Worm (Caenorhabditis elegans): ENCODE measurements around the gene H01M10.1.

H01M10.1 gene

DNA sequence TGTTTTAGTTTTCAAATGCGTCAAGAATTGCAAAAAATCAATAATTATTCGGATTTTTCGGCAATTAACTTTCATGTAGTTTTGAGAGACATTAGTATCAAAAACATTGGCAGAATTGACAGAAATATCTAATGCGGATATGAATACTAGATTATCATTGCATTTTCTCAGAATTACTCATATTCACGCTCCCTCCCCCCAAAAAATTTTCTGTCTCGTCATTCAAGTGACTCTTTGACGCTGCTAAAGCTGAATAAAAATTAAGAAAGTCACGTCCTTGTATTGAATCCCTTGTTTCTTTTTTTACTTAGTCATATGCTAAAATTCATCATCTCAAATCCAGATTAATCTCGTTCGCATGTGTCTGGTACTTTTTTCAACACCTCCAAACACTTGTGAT is 16.2 kb upstream of the H01M10.1 start:
- TF ChIP-seq pqm-1 (tag; optimal IDR thresholded peaks at IDR 0.05), result no peak
- no peak for TF ChIP-seq ceh-45 (GFP tag; IDR thresholded peaks at IDR 0.05)
- TF ChIP-seq tbx-2 (tag; optimal IDR thresholded peaks at IDR 0.05), result no peak
- no peak for TF ChIP-seq ama-1 (optimal IDR thresholded peaks at IDR 0.05)
- TF ChIP-seq dmd-4 (tag; optimal IDR thresholded peaks at IDR 0.05; ENCODE audit: borderline replicate concordance), result no peak
- TF ChIP-seq rnt-1 (tag; optimal IDR thresholded peaks at IDR 0.05), result no peak
- TF ChIP-seq ets-4 (tag; optimal IDR thresholded peaks at IDR 0.05), result no peak
- TF ChIP-seq ceh-31 (tag; optimal IDR thresholded peaks at IDR 0.05), result no peak
- no peak for TF ChIP-seq pat-9 (tag; optimal IDR thresholded peaks at IDR 0.05)
- no peak for TF ChIP-seq hlh-13 (GFP tag; optimal IDR thresholded peaks at IDR 0.05)
- no peak for TF ChIP-seq pha-2 (tag; optimal IDR thresholded peaks at IDR 0.05)
- no peak for TF ChIP-seq ttx-3 (tag; optimal IDR thresholded peaks at IDR 0.05)
- no peak for TF ChIP-seq ceh-6 (GFP tag; optimal IDR thresholded peaks at IDR 0.05)
- no peak for TF ChIP-seq nfya-1 (tag; optimal IDR thresholded peaks at IDR 0.05)
- no peak for TF ChIP-seq npax-4 (tag; optimal IDR thresholded peaks at IDR 0.05)
- no peak for TF ChIP-seq ceh-18 (tag; optimal IDR thresholded peaks at IDR 0.05)
- TF ChIP-seq lin-11 (tag; optimal IDR thresholded peaks at IDR 0.05), result no peak
- TF ChIP-seq pros-1 (tag; optimal IDR thresholded peaks at IDR 0.05), result no peak
- no peak for TF ChIP-seq unc-86 (tag; optimal IDR thresholded peaks at IDR 0.05)

DNA sequence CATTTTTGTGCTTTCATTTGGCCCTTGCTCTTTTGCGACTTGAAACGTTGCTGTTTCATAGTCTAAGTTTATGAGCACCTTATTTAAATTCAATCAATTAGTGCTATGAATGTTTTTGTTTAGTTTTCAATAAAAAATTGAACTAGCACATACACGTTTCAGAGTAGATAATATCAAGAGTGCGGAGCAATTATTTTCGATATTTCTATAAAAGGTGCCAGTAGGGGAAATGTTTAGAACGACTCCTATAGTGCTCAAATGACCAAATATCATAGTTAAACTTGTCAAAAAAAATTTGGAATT is 15.3 kb upstream of the H01M10.1 start:
- TF ChIP-seq hlh-6 (tag; optimal IDR thresholded peaks at IDR 0.05), result no peak
- no peak for TF ChIP-seq ceh-45 (GFP tag; IDR thresholded peaks at IDR 0.05)
- TF ChIP-seq syd-9 (tag; optimal IDR thresholded peaks at IDR 0.05), result no peak
- TF ChIP-seq che-1 (tag; optimal IDR thresholded peaks at IDR 0.05), result no peak
- TF ChIP-seq ztf-16 (tag; optimal IDR thresholded peaks at IDR 0.05), result no peak
- TF ChIP-seq odd-2 (tag; optimal IDR thresholded peaks at IDR 0.05), result no peak
- no peak for TF ChIP-seq pqm-1 (tag; optimal IDR thresholded peaks at IDR 0.05)
- TF ChIP-seq ceh-18 (tag; optimal IDR thresholded peaks at IDR 0.05), result no peak
- no peak for TF ChIP-seq tbx-7 (tag; optimal IDR thresholded peaks at IDR 0.05)
- TF ChIP-seq unc-3 (GFP tag; conservative IDR thresholded peaks at IDR 0.05), result no peak
- TF ChIP-seq unc-3 (tag; optimal IDR thresholded peaks at IDR 0.05), result no peak
- no peak for TF ChIP-seq ceh-48 (tag; optimal IDR thresholded peaks at IDR 0.05)
- TF ChIP-seq sdc-2 (tag; optimal IDR thresholded peaks at IDR 0.05), result no peak
- TF ChIP-seq sox-4 (tag; optimal IDR thresholded peaks at IDR 0.05), result no peak
- TF ChIP-seq unc-55 (GFP tag; optimal IDR thresholded peaks at IDR 0.05), result no peak

DNA sequence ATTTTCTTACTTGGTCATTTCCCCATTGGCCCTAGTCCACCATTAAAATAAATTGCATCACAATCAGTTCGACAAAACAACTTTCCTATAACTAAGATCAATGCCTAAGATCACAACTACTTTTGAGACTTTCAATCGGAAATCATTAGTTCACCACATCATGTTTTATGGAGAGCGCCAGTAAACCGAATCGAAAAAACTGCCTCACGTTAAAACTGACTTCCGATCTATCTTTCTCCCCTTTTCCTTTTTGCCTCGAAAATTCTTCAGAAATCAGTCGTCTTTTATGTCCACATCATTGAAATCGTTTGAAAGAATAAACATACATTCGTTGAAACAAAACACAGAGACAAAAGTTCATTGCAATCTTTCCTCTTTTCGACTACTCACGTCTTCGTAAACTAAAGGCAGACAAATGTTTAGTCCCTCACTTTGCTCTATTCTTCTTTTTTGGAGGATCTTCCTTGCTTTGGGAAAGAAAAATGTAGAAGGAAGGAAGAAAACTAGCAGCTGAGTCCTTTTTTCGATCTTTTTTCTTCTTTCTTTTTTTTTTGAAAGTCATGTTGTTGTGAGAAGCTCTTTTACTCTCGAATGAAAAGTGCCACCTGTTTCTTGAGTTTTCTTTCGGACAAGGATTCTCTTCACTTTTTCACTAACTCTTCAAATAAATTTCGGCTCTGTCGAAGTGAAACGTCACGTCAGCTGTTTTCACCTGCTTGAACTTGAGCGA is 14.8 kb upstream of the H01M10.1 start:
- peak; percentile 39 for TF ChIP-seq ceh-18 (tag; optimal IDR thresholded peaks at IDR 0.05)
- TF ChIP-seq ahr-1 (tag; optimal IDR thresholded peaks at IDR 0.05), result no peak
- peak; percentile 35 for TF ChIP-seq unc-55 (GFP tag; optimal IDR thresholded peaks at IDR 0.05)

DNA sequence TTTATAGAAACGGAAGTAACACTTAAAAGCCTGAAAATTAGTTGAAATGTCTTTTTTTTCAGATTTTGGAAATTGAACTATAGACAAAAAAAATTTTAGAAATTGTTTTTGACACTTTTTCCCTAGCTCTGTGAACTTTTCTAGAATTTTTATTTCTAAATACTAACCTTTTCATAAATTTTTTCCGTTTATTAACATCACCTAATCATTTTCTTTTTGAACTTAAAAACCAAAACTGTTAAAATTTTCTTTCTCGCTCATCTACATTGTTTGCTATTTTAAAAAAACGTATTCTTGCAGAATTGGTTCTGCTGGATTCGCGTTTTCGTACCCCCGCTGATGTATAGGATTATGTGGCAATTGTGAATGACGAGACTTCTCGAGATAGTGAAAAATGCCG is 13.3 kb upstream of the H01M10.1 start, which contains the start of the genes nhr-40 and T03G6.7:
TSS of gene nhr-40 (plus strand) at position 301 of the 400 bp plus-strand sequence.
TSS of gene T03G6.7 (plus strand) at position 337 of the 400 bp plus-strand sequence.
- TF ChIP-seq dmd-4 (tag; optimal IDR thresholded peaks at IDR 0.05; ENCODE audit: borderline replicate concordance), result no peak

DNA sequence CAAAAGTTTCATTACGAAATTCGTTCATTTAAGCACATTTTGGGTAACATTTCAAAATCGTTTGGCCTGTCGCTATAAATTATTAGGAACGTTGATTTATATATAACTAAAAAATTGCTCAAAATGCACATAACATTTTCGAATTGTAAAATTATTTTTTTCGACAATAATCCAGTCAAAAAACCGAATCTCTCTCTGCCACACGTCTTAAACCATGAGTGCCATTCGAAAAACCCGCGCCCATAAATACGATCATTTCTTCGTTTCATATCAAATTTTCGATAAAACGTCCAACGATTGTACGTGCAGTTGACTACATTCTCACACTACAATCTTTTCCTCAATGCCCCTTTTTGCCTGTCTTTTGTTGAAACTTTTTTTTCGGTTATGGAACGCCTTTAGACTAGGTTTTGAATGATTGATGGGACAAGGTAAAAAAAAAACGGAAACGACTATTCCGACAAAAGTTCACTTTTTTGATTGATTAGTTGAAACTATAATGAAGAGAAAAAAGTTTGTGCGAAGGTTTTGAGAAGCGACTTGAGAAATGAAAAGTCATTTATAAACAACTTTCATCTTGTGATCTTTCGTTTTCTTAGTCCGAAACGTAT is 12.4 kb upstream of the H01M10.1 start:
- TF ChIP-seq F13H6.1 (tag; optimal IDR thresholded peaks at IDR 0.05), result no peak
- TF ChIP-seq ceh-48 (tag; optimal IDR thresholded peaks at IDR 0.05), result no peak
- no peak for TF ChIP-seq C38D4.7 (GFP tag; optimal IDR thresholded peaks at IDR 0.05)
- TF ChIP-seq hlh-15 (tag; optimal IDR thresholded peaks at IDR 0.05), result no peak
- no peak for TF ChIP-seq che-1 (tag; optimal IDR thresholded peaks at IDR 0.05)
- TF ChIP-seq sox-2 (GFP tag; IDR thresholded peaks at IDR 0.05), result no peak
- no peak for TF ChIP-seq T23F11.4 (GFP tag; optimal IDR thresholded peaks at IDR 0.05)
- no peak for TF ChIP-seq fax-1 (tag; optimal IDR thresholded peaks at IDR 0.05)
- no peak for TF ChIP-seq lin-11 (tag; optimal IDR thresholded peaks at IDR 0.05)
- TF ChIP-seq ama-1 (optimal IDR thresholded peaks at IDR 0.05), result no peak
- TF ChIP-seq Y22D7AL.16 (tag; optimal IDR thresholded peaks at IDR 0.05), result no peak
- no peak for TF ChIP-seq pqm-1 (tag; optimal IDR thresholded peaks at IDR 0.05)
- TF ChIP-seq fkh-10 (GFP tag; optimal IDR thresholded peaks at IDR 0.05), result no peak
- TF ChIP-seq dmd-4 (tag; optimal IDR thresholded peaks at IDR 0.05; ENCODE audit: borderline replicate concordance), result no peak
- no peak for TF ChIP-seq pros-1 (tag; optimal IDR thresholded peaks at IDR 0.05)
- TF ChIP-seq ceh-30 (tag; optimal IDR thresholded peaks at IDR 0.05), result no peak

Data from whole organism, late embryonic.